Fruit fly (Drosophila melanogaster): ENCODE measurements around the gene rgn.

rgn gene

dm6 chr3L:21382158-21382610 is at the start of gene rgn:
Gene rgn, plus strand, starts transcription at chr3L:21382501.
- TF ChIP-seq toe (GFP tag; optimal IDR thresholded peaks at IDR 0.05) (peak; percentile 9), cnc (optimal IDR thresholded peaks at IDR 0.05) (no peak), bab1 (GFP tag; optimal IDR thresholded peaks at IDR 0.05) (peak; percentile 38), Mnt (GFP tag; optimal IDR thresholded peaks at IDR 0.05) (peak; percentile 51), pad (GFP tag; optimal IDR thresholded peaks at IDR 0.05) (peak; percentile 35), CG11617 (GFP tag; optimal IDR thresholded peaks at IDR 0.05) (peak; percentile 57), CG14711 (tag; optimal IDR thresholded peaks at IDR 0.05) (peak; percentile 56), Hr96 (GFP tag; optimal IDR thresholded peaks at IDR 0.05) (peak; percentile 31), ovo (GFP tag; optimal IDR thresholded peaks at IDR 0.05) (no peak), cic (GFP tag; optimal IDR thresholded peaks at IDR 0.05) (no peak), kay (GFP tag; ENCODE audit: borderline replicate concordance) (no peak), Clk (GFP tag; optimal IDR thresholded peaks at IDR 0.05) (no peak), Crg-1 (GFP tag; optimal IDR thresholded peaks at IDR 0.05) (no peak), CG7101 (tag; optimal IDR thresholded peaks at IDR 0.05) (peak; percentile 33), CG5204 (GFP tag; optimal IDR thresholded peaks at IDR 0.05) (peak; percentile 28), CG12768 (GFP tag; optimal IDR thresholded peaks at IDR 0.05) (peak; percentile 42), CG1620 (GFP tag; optimal IDR thresholded peaks at IDR 0.05) (peak; percentile 11), CG7045 (GFP tag; optimal IDR thresholded peaks at IDR 0.05) (peak; percentile 66), CG33017 (tag; optimal IDR thresholded peaks at IDR 0.05) (peak; percentile 59), tj (GFP tag; optimal IDR thresholded peaks at IDR 0.05) (peak; percentile 39)

- TF ChIP-seq Mnt (GFP tag; optimal IDR thresholded peaks at IDR 0.05) = peak; percentile 97
- no peak for TF ChIP-seq bab1 (GFP tag; optimal IDR thresholded peaks at IDR 0.05)
- TF ChIP-seq Hr96 (GFP tag; optimal IDR thresholded peaks at IDR 0.05) = no peak
Measured at dm6 chr3L:21334999-21335631, 47.2 kb upstream of the rgn start, which contains the start of gene Tsr1. Gene Tsr1, plus strand, starts transcription at chr3L:21335215.

- TF ChIP-seq Clk (GFP tag; optimal IDR thresholded peaks at IDR 0.05) (no peak), CG1620 (GFP tag; optimal IDR thresholded peaks at IDR 0.05) (no peak), Crg-1 (GFP tag; optimal IDR thresholded peaks at IDR 0.05) (no peak), kay (GFP tag; ENCODE audit: borderline replicate concordance) (no peak), CG11617 (GFP tag; optimal IDR thresholded peaks at IDR 0.05) (no peak), ovo (GFP tag; optimal IDR thresholded peaks at IDR 0.05) (no peak), tj (GFP tag; optimal IDR thresholded peaks at IDR 0.05) (no peak), CG12768 (GFP tag; optimal IDR thresholded peaks at IDR 0.05) (no peak), cic (GFP tag; optimal IDR thresholded peaks at IDR 0.05) (no peak), CG14711 (tag; optimal IDR thresholded peaks at IDR 0.05) (no peak), bab1 (GFP tag; optimal IDR thresholded peaks at IDR 0.05) (no peak), CG33017 (tag; optimal IDR thresholded peaks at IDR 0.05) (no peak), CG7045 (GFP tag; optimal IDR thresholded peaks at IDR 0.05) (no peak), Mnt (GFP tag; optimal IDR thresholded peaks at IDR 0.05) (no peak), CG5204 (GFP tag; optimal IDR thresholded peaks at IDR 0.05) (no peak), pad (GFP tag; optimal IDR thresholded peaks at IDR 0.05) (no peak), toe (GFP tag; optimal IDR thresholded peaks at IDR 0.05) (no peak), Hr96 (GFP tag; optimal IDR thresholded peaks at IDR 0.05) (no peak), cnc (optimal IDR thresholded peaks at IDR 0.05) (no peak)
Measured at dm6 chr3L:21342592-21342991, 39.7 kb upstream of the rgn start.

dm6 chr3L:21343254-21344083 is 38.8 kb upstream of the rgn start, which contains the start of the genes Tbc1d8-9 and CG32436:
Gene Tbc1d8-9, minus strand, starts transcription at chr3L:21343716.
Gene CG32436, plus strand, starts transcription at chr3L:21344033.
- TF ChIP-seq ovo (GFP tag; optimal IDR thresholded peaks at IDR 0.05) = no peak
- no peak for TF ChIP-seq Hr96 (GFP tag; optimal IDR thresholded peaks at IDR 0.05)
- peak; percentile 49 for TF ChIP-seq bab1 (GFP tag; optimal IDR thresholded peaks at IDR 0.05)
- TF ChIP-seq CG14711 (tag; optimal IDR thresholded peaks at IDR 0.05) = peak; percentile 5
- peak; percentile 67 for TF ChIP-seq Mnt (GFP tag; optimal IDR thresholded peaks at IDR 0.05)
- peak; percentile 9 for TF ChIP-seq CG11617 (GFP tag; optimal IDR thresholded peaks at IDR 0.05)
- TF ChIP-seq CG33017 (tag; optimal IDR thresholded peaks at IDR 0.05) = peak; percentile 27
- TF ChIP-seq CG7045 (GFP tag; optimal IDR thresholded peaks at IDR 0.05) = peak; percentile 42
- TF ChIP-seq tj (GFP tag; optimal IDR thresholded peaks at IDR 0.05) = peak; percentile 33
- TF ChIP-seq CG7101 (tag; optimal IDR thresholded peaks at IDR 0.05) = peak; percentile 17
- peak; percentile 37 for TF ChIP-seq cic (GFP tag; optimal IDR thresholded peaks at IDR 0.05)
- TF ChIP-seq kay (GFP tag; ENCODE audit: borderline replicate concordance) = no peak
- no peak for TF ChIP-seq Clk (GFP tag; optimal IDR thresholded peaks at IDR 0.05)

- peak; percentile 27 for TF ChIP-seq ovo (GFP tag; optimal IDR thresholded peaks at IDR 0.05)
- TF ChIP-seq cnc (optimal IDR thresholded peaks at IDR 0.05) = no peak
- peak; percentile 92 for TF ChIP-seq kay (GFP tag; ENCODE audit: borderline replicate concordance)
- no peak for TF ChIP-seq CG33017 (tag; optimal IDR thresholded peaks at IDR 0.05)
- peak; percentile 17 for TF ChIP-seq bab1 (GFP tag; optimal IDR thresholded peaks at IDR 0.05)
- no peak for TF ChIP-seq toe (GFP tag; optimal IDR thresholded peaks at IDR 0.05)
- no peak for TF ChIP-seq CG7101 (tag; optimal IDR thresholded peaks at IDR 0.05)
Measured at dm6 chr3L:21346463-21347196, 35.7 kb upstream of the rgn start.
